Fruit fly (Drosophila melanogaster) whole organism, embryonic: ENCODE measurements around the gene SoYb.

ENCODE experiments used
- Ada2b ChIP-seq: fragments of 200-800 bp; sonication (Bioruptor generic); IDR thresholded peaks from 2 replicates; pipeline ENCODE4 v1.3.6; 2022; ENCODE audit warnings: missing biosample characterization, missing genetic modification characterization
- Adf1 ChIP-seq: fragments of 200-800 bp; sonication (Bioruptor generic); IDR thresholded peaks from 2 replicates; pipeline ENCODE4 v1.3.6; 2022; ENCODE audit warnings: missing biosample characterization, missing genetic modification characterization
- Antp ChIP-seq: fragments of 200-800 bp; sonication (Bioruptor generic); optimal IDR thresholded peaks from 3 replicates; lab custom pipeline; 2016; ENCODE audit warnings: missing biosample characterization, missing genetic modification characterization
- CG10979 ChIP-seq: fragments of 200-800 bp; sonication (Bioruptor generic); optimal IDR thresholded peaks from 2 replicates; lab custom pipeline; 2018; ENCODE audit warnings: missing biosample characterization, mild to moderate bottlenecking, missing genetic modification characterization, moderate library complexity
- CG11093 ChIP-seq: fragments of 200-800 bp; sonication (Bioruptor generic); IDR thresholded peaks from 3 replicates; pipeline ENCODE4 v1.3.6; 2022; ENCODE audit warnings: missing biosample characterization, missing genetic modification characterization
- CG1233 ChIP-seq: fragments of 200-800 bp; sonication (Bioruptor generic); optimal IDR thresholded peaks from 4 replicates; lab custom pipeline; 2018; ENCODE audit warnings: missing biosample characterization, mild to moderate bottlenecking, missing genetic modification characterization
- CG12391 ChIP-seq: fragments of 200-800 bp; sonication (Bioruptor generic); optimal IDR thresholded peaks from 3 replicates; lab custom pipeline; 2018; ENCODE audit warnings: missing biosample characterization, mild to moderate bottlenecking, missing genetic modification characterization, moderate library complexity
- CG14667 ChIP-seq: fragments of 200-800 bp; sonication (Bioruptor generic); IDR thresholded peaks from 2 replicates; pipeline ENCODE4 v1.3.6; 2022; ENCODE audit warnings: missing biosample characterization, missing genetic modification characterization
- CG17802 ChIP-seq: fragments of 200-800 bp; sonication (Bioruptor generic); optimal IDR thresholded peaks from 2 replicates; lab custom pipeline; 2018; ENCODE audit warnings: missing biosample characterization, mild to moderate bottlenecking, missing genetic modification characterization, moderate library complexity
- CG18619 ChIP-seq: fragments of 200-800 bp; sonication (Bioruptor generic); optimal IDR thresholded peaks from 3 replicates; lab custom pipeline; 2017; ENCODE audit warnings: missing biosample characterization, mild to moderate bottlenecking, missing genetic modification characterization
- CG2129 ChIP-seq: fragments of 200-800 bp; sonication (Bioruptor generic); IDR thresholded peaks from 2 replicates; pipeline ENCODE4 v1.3.6; 2022; ENCODE audit warnings: missing biosample characterization, missing genetic modification characterization; ENCODE audit not compliant: partially characterized antibody
- CG30020 ChIP-seq: fragments of 200-800 bp; optimal IDR thresholded peaks from 2 replicates; lab custom pipeline; 2019; ENCODE audit warnings: missing biosample characterization, mild to moderate bottlenecking, missing genetic modification characterization, moderate library complexity
- CG31365 ChIP-seq: fragments of 200-800 bp; sonication (Bioruptor generic); optimal IDR thresholded peaks from 2 replicates; lab custom pipeline; 2018; ENCODE audit warnings: missing biosample characterization, mild to moderate bottlenecking, missing genetic modification characterization
- CG32532 ChIP-seq: fragments of 200-800 bp; sonication (Bioruptor generic); IDR thresholded peaks from 2 replicates; pipeline ENCODE4 v1.3.6; 2022; ENCODE audit warnings: missing biosample characterization, missing genetic modification characterization
- CG33213 ChIP-seq: fragments of 200-800 bp; sonication (Bioruptor generic); optimal IDR thresholded peaks from 3 replicates; lab custom pipeline; 2016; ENCODE audit warnings: missing biosample characterization, missing genetic modification characterization
- CG3407 ChIP-seq: fragments of 200-800 bp; sonication (Bioruptor generic); optimal IDR thresholded peaks from 2 replicates; lab custom pipeline; 2018; ENCODE audit warnings: missing biosample characterization, mild to moderate bottlenecking, missing genetic modification characterization
- CG34422 ChIP-seq: fragments of 200-800 bp; sonication (Bioruptor generic); IDR thresholded peaks from 3 replicates; pipeline ENCODE4 v1.3.6; 2022; ENCODE audit warnings: missing biosample characterization, missing genetic modification characterization
- CG3726 ChIP-seq: fragments of 200-800 bp; sonication (Bioruptor generic); IDR thresholded peaks from 3 replicates; pipeline ENCODE4, ENCODE4 v1.3.6; 2022; ENCODE audit warnings: missing biosample characterization, missing genetic modification characterization
- CG6689 ChIP-seq: fragments of 200-800 bp; sonication (Bioruptor generic); IDR thresholded peaks from 2 replicates; pipeline ENCODE4 v1.3.6; 2022; ENCODE audit warnings: missing biosample characterization, missing genetic modification characterization
- CG6813 ChIP-seq: fragments of 200-800 bp; sonication (Bioruptor generic); optimal IDR thresholded peaks from 2 replicates; lab custom pipeline; 2017; ENCODE audit warnings: missing biosample characterization, missing genetic modification characterization, mild to moderate bottlenecking, moderate library complexity, missing genetic modification reagents
- CG7271 ChIP-seq: fragments of 200-800 bp; sonication (Bioruptor generic); optimal IDR thresholded peaks from 2 replicates; lab custom pipeline; 2018; ENCODE audit warnings: missing biosample characterization, mild to moderate bottlenecking, missing genetic modification characterization, moderate library complexity
- CG7839 ChIP-seq: fragments of 200-800 bp; sonication (Bioruptor generic); optimal IDR thresholded peaks from 3 replicates; lab custom pipeline; 2018; ENCODE audit warnings: missing biosample characterization, mild to moderate bottlenecking, missing genetic modification characterization, moderate library complexity
- CG8388 ChIP-seq: fragments of 200-800 bp; sonication (Bioruptor generic); optimal IDR thresholded peaks from 2 replicates; lab custom pipeline; 2019; ENCODE audit warnings: missing biosample characterization, mild to moderate bottlenecking, missing genetic modification characterization, moderate library complexity
- Ets97D ChIP-seq: fragments of 200-800 bp; sonication (Bioruptor generic); optimal IDR thresholded peaks from 3 replicates; lab custom pipeline; 2016; ENCODE audit warnings: missing biosample characterization, missing genetic modification characterization
- Gug ChIP-seq: fragments of 200-800 bp; sonication (Bioruptor generic); IDR thresholded peaks from 4 replicates; pipeline ENCODE4 v1.3.6; 2022; ENCODE audit warnings: missing biosample characterization, missing genetic modification characterization
- Ptx1 ChIP-seq: fragments of 200-800 bp; sonication (Bioruptor generic); IDR thresholded peaks from 2 replicates; pipeline ENCODE4 v1.3.6; 2022; ENCODE audit warnings: missing biosample characterization, missing genetic modification characterization
- Xrp1 ChIP-seq: fragments of 200-800 bp; sonication (Bioruptor generic); IDR thresholded peaks from 2 replicates; pipeline ENCODE4 v1.3.6; 2022; ENCODE audit warnings: missing biosample characterization, missing genetic modification characterization
- aop ChIP-seq: fragments of 200-800 bp; sonication (Bioruptor generic); IDR thresholded peaks from 2 replicates; pipeline ENCODE4 v1.3.6; 2022; ENCODE audit warnings: missing biosample characterization, missing genetic modification characterization
- ap ChIP-seq: fragments of 200-800 bp; sonication (Bioruptor generic); IDR thresholded peaks from 2 replicates; pipeline ENCODE4 v1.3.6; 2022; ENCODE audit warnings: missing biosample characterization, missing genetic modification characterization
- cato ChIP-seq: fragments of 200-800 bp; sonication (Bioruptor generic); optimal IDR thresholded peaks from 2 replicates; lab custom pipeline; 2016; ENCODE audit warnings: missing biosample characterization, missing genetic modification characterization, borderline replicate concordance
- chm ChIP-seq: fragments of 200-800 bp; sonication (Bioruptor generic); IDR thresholded peaks from 2 replicates; pipeline ENCODE4 v1.3.6; 2022; ENCODE audit warnings: missing biosample characterization, missing genetic modification characterization
- crc ChIP-seq: fragments of 200-800 bp; sonication (Bioruptor generic); optimal IDR thresholded peaks from 2 replicates; lab custom pipeline; 2016; ENCODE audit warnings: missing biosample characterization, missing genetic modification characterization
- cwo ChIP-seq: fragments of 200-800 bp; sonication (Bioruptor generic); optimal IDR thresholded peaks from 3 replicates; lab custom pipeline; 2017; ENCODE audit warnings: missing biosample characterization, missing genetic modification characterization, mild to moderate bottlenecking, moderate library complexity, missing genetic modification reagents
- dm ChIP-seq: fragments of 200-800 bp; sonication (Bioruptor generic); optimal IDR thresholded peaks from 3 replicates; lab custom pipeline; 2016; ENCODE audit warnings: missing biosample characterization, missing genetic modification characterization
- fu2 ChIP-seq: fragments of 200-800 bp; sonication (Bioruptor generic); optimal IDR thresholded peaks from 2 replicates; lab custom pipeline; 2016; ENCODE audit warnings: missing biosample characterization, missing genetic modification characterization
- ham ChIP-seq: fragments of 200-800 bp; sonication (Bioruptor generic); IDR thresholded peaks from 2 replicates; pipeline ENCODE4 v1.3.6; 2022; ENCODE audit warnings: missing biosample characterization, missing genetic modification characterization
- her ChIP-seq: fragments of 200-800 bp; sonication (Bioruptor generic); optimal IDR thresholded peaks from 2 replicates; lab custom pipeline; 2016; ENCODE audit warnings: missing biosample characterization, missing genetic modification characterization
- insv ChIP-seq, 2 experiments: fragments of 200-800 bp; sonication (Bioruptor generic); optimal IDR thresholded peaks; 3 replicates each; lab custom pipeline; 2016 to 2018; ENCODE audit warnings: missing biosample characterization in 2 of 2, missing genetic modification characterization in 2 of 2
- jigr1 ChIP-seq: fragments of 200-800 bp; sonication (Bioruptor generic); IDR thresholded peaks from 3 replicates; pipeline ENCODE4 v1.3.6; 2022; ENCODE audit warnings: missing biosample characterization, missing genetic modification characterization
- jing ChIP-seq: fragments of 200-800 bp; sonication (Bioruptor generic); optimal IDR thresholded peaks from 2 replicates; lab custom pipeline; 2018; ENCODE audit warnings: missing biosample characterization, mild to moderate bottlenecking, missing genetic modification characterization
- kay ChIP-seq: fragments of 200-800 bp; sonication (Bioruptor generic); optimal IDR thresholded peaks from 2 replicates; lab custom pipeline; 2016; ENCODE audit warnings: missing biosample characterization, missing genetic modification characterization
- lov ChIP-seq, 2 experiments: fragments of 200-800 bp in 1 of 2; fragments of >200 bp in 1 of 2; sonication (Bioruptor generic) in 1 of 2; IDR thresholded peaks in 1 of 2; optimal IDR thresholded peaks in 1 of 2; 2 replicates in 1 of 2; 3 replicates in 1 of 2; pipeline versions ENCODE4 v1.3.6 to Lab custom; 2017 to 2022; ENCODE audit warnings: missing biosample characterization in 1 of 2, missing genetic modification characterization in 1 of 2
- nerfin-2 ChIP-seq: fragments of 200-800 bp; sonication (Bioruptor generic); IDR thresholded peaks from 2 replicates; pipeline ENCODE4 v1.3.6; 2022; ENCODE audit warnings: missing biosample characterization, missing genetic modification characterization; ENCODE audit not compliant: partially characterized antibody
- pnt ChIP-seq: fragments of 200-800 bp; sonication (Bioruptor generic); optimal IDR thresholded peaks from 3 replicates; lab custom pipeline; 2016; ENCODE audit warnings: missing biosample characterization, missing genetic modification characterization
- ro ChIP-seq: fragments of 200-800 bp; sonication (Bioruptor generic); IDR thresholded peaks from 2 replicates; pipeline ENCODE4 v1.3.6; 2022; ENCODE audit warnings: missing biosample characterization, missing genetic modification characterization
- sens ChIP-seq: fragments of 200-800 bp; sonication (Bioruptor generic); peaks from one replicate; lab custom pipeline; 2016; ENCODE audit warnings: missing biosample characterization, missing genetic modification characterization
- toy ChIP-seq: fragments of 200-800 bp; sonication (Bioruptor generic); IDR thresholded peaks from 2 replicates; pipeline ENCODE4 v1.3.6; 2022; ENCODE audit warnings: missing biosample characterization, missing genetic modification characterization
- unpg ChIP-seq: fragments of 200-800 bp; sonication (Bioruptor generic); optimal IDR thresholded peaks from 3 replicates; lab custom pipeline; 2018; ENCODE audit warnings: missing biosample characterization, mild to moderate bottlenecking, missing genetic modification characterization, moderate library complexity
- vfl ChIP-seq: fragments of 200-800 bp; sonication (Bioruptor generic); optimal IDR thresholded peaks from 2 replicates; lab custom pipeline; 2016; ENCODE audit warnings: missing biosample characterization, missing genetic modification characterization

The SoYb gene

dm6 chr2L:9984078-9984772 lies 18.3 kb downstream of the SoYb start, which contains the start of gene bib (continued):
- TF ChIP-seq vfl (GFP tag; lab: Kevin White, UChicago) (peak; percentile 23), CG6813 (GFP tag; lab: Kevin White, UChicago) (peak; percentile 87), toy (GFP tag; lab: Robert Waterston, UW) (no peak), jigr1 (GFP tag; lab: Robert Waterston, UW) (0 out of 3 replicates have a peak, but pooled peaks have one; percentile 15), lov (optimal IDR thresholded peaks at IDR 0.05; lab: Kevin White, UChicago) (no peak), lov (GFP tag; IDR thresholded peaks at IDR 0.05; lab: Robert Waterston, UW) (peak; percentile 64; the same call in 1 of the 3 replicates), cato (GFP tag; lab: Kevin White, UChicago) (peak; percentile 66), Antp (GFP tag; lab: Kevin White, UChicago) (peak; percentile 10), Xrp1 (GFP tag; lab: Robert Waterston, UW) (peak; percentile 89), CG34422 (peak; percentile 37; the same call in 1 of the 3 replicates), CG17802 (tag; lab: Kevin White, UChicago) (peak; percentile 21), jing (GFP tag; lab: Kevin White, UChicago) (peak; percentile 18), ham (GFP tag; lab: Robert Waterston, UW) (no peak), insv (GFP tag; optimal IDR thresholded peaks at IDR 0.05; lab: Kevin White, UChicago) (peak in 1 of 2 experiments; percentile 25), CG10979 (tag; lab: Kevin White, UChicago) (peak; percentile 94), CG14667 (GFP tag; lab: Robert Waterston, UW) (peak; percentile 13; the same call in 1 of the 2 replicates), CG8388 (peak; percentile 87), CG3407 (GFP tag; lab: Kevin White, UChicago) (peak; percentile 77), Ets97D (GFP tag; lab: Kevin White, UChicago) (peak; percentile 30), unpg (peak; percentile 84), Adf1 (GFP tag; lab: Robert Waterston, UW) (peak; percentile 37; the same call in 1 of the 2 replicates), CG7271 (tag; lab: Kevin White, UChicago) (peak; percentile 16), CG32532 (peak; percentile 66; the same call in 1 of the 2 replicates), CG31365 (tag; lab: Kevin White, UChicago) (no peak), CG11093 (GFP tag; lab: Robert Waterston, UW) (peak; percentile 71), CG2129 (GFP tag; lab: Robert Waterston, UW) (no peak), CG18619 (GFP tag; lab: Kevin White, UChicago) (peak; percentile 86), chm (GFP tag; lab: Robert Waterston, UW) (peak; percentile 85), fu2 (GFP tag; lab: Kevin White, UChicago) (no peak), CG30020 (tag; lab: Kevin White, UChicago) (peak; percentile 90), ap (GFP tag; lab: Robert Waterston, UW) (no peak), pnt (GFP tag; lab: Kevin White, UChicago) (peak; percentile 28), ro (no peak; the same call in 1 of the 2 replicates), CG1233 (GFP tag; lab: Kevin White, UChicago) (peak; percentile 80), cwo (GFP tag; lab: Kevin White, UChicago) (peak; percentile 80), CG33213 (GFP tag; lab: Kevin White, UChicago) (no peak), CG3726 (no peak), CG6689 (GFP tag; lab: Robert Waterston, UW) (peak; percentile 80), Ptx1 (GFP tag; lab: Robert Waterston, UW) (peak; percentile 67), CG12391 (tag; lab: Kevin White, UChicago) (peak; percentile 93), kay (GFP tag; lab: Kevin White, UChicago) (peak; percentile 53), sens (GFP tag; lab: Kevin White, UChicago) (peak; percentile 72), CG7839 (peak; percentile 91), aop (GFP tag; lab: Robert Waterston, UW) (no peak), nerfin-2 (GFP tag; lab: Robert Waterston, UW) (no peak), dm (no peak), crc (GFP tag; lab: Kevin White, UChicago) (no peak), her (no peak), Ada2b (peak; percentile 39; the same call in 1 of the 2 replicates), Gug (GFP tag; lab: Robert Waterston, UW) (peak; percentile 53; the same call in 2 of the 4 replicates)
